Fruit fly (Drosophila melanogaster): ENCODE data around the gene Mob2.

The Mob2 gene

DNA sequence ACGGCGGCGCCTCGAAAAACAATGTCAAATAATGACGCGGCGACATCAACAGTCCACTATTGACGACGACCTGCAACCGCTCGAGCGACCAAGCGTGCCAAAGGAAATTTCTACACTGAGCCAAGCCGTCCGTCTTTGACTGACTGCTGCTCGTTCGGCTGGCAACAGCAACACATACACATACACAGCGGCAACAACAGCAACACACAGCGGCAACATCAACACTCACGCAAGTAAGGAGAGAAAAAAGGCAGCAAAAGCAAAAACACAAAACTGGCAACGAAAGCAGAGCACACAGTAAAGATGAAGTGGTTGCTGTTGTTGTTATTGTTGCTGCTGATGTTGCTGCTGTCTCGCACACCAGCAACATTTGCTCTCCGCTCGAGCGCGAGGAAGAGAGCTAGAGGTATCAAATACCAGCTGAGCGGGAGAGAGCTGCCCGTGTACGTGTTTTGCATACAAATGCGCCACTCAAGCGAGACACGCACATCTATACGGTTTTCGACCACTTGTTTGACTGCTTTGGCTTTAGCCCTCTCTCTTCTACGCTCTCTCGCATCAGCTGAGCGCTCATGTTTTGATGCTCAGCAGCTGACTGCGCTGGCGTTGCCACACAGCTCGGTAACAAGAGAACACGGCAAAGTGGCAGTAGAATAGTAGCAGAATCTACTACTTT, 8.9 kb downstream of the Mob2 start (continued):
- TF ChIP-seq CTCF (GFP tag; optimal IDR thresholded peaks at IDR 0.05), result peak; percentile 14
- no peak for TF ChIP-seq hb (GFP tag; IDR thresholded peaks at IDR 0.05; ENCODE audit: partially characterized antibody)
- TF ChIP-seq Asciz (GFP tag; optimal IDR thresholded peaks at IDR 0.05), result no peak
- TF ChIP-seq CG12299 (tag; optimal IDR thresholded peaks at IDR 0.05), result no peak
- TF ChIP-seq CG31224 (GFP tag; IDR thresholded peaks at IDR 0.05), result no peak
- no peak for TF ChIP-seq jing (GFP tag; optimal IDR thresholded peaks at IDR 0.05)
- peak; percentile 19; the same call in 1 of the 2 replicates for TF ChIP-seq CG9932 (GFP tag; IDR thresholded peaks at IDR 0.05)
- no peak for TF ChIP-seq Dp (GFP tag; optimal IDR thresholded peaks at IDR 0.05)
- TF ChIP-seq emc (GFP tag; optimal IDR thresholded peaks at IDR 0.05), result no peak
- peak; percentile 22 for TF ChIP-seq CG6254 (GFP tag; optimal IDR thresholded peaks at IDR 0.05)
- TF ChIP-seq zen2 (GFP tag; IDR thresholded peaks at IDR 0.05; ENCODE audit: partially characterized antibody), result peak; percentile 95
- peak; percentile 13 for TF ChIP-seq CG2875 (GFP tag; optimal IDR thresholded peaks at IDR 0.05)
- TF ChIP-seq CG4360 (GFP tag; IDR thresholded peaks at IDR 0.05), result peak; percentile 98
- TF ChIP-seq prd (optimal IDR thresholded peaks at IDR 0.05), result no peak
- TF ChIP-seq prd (GFP tag; IDR thresholded peaks at IDR 0.05), result no peak
- peak; percentile 3 for TF ChIP-seq CG14710 (tag; optimal IDR thresholded peaks at IDR 0.05)
- TF ChIP-seq CG13894 (tag; optimal IDR thresholded peaks at IDR 0.05), result peak; percentile 69
- TF ChIP-seq Doc2 (GFP tag; IDR thresholded peaks at IDR 0.05), result no peak
- peak; percentile 99 to 100 for TF ChIP-seq Trl (optimal IDR thresholded peaks at IDR 0.05)
- TF ChIP-seq Trl (GFP tag; optimal IDR thresholded peaks at IDR 0.05), result peak; percentile 78
- TF ChIP-seq bigmax (GFP tag; optimal IDR thresholded peaks at IDR 0.05), result peak; percentile 0
- peak; percentile 11 for TF ChIP-seq MTF-1 (GFP tag; optimal IDR thresholded peaks at IDR 0.05; ENCODE audit: borderline replicate concordance)
- no peak for TF ChIP-seq chn (GFP tag; optimal IDR thresholded peaks at IDR 0.05)
- TF ChIP-seq CG31441 (GFP tag; IDR thresholded peaks at IDR 0.05), result no peak; the same call in 1 of the 2 replicates
- no peak for TF ChIP-seq dm (GFP tag; optimal IDR thresholded peaks at IDR 0.05)
- TF ChIP-seq ems (GFP tag; optimal IDR thresholded peaks at IDR 0.05), result no peak
- peak; percentile 61; the same call in 1 of the 2 replicates for TF ChIP-seq NFAT (GFP tag; IDR thresholded peaks at IDR 0.05)
- TF ChIP-seq trem (tag; optimal IDR thresholded peaks at IDR 0.05), result peak; percentile 14
- TF ChIP-seq knrl (GFP tag; IDR thresholded peaks at IDR 0.05; ENCODE audit: partially characterized antibody), result peak; percentile 34; the same call in 1 of the 3 replicates
- peak; percentile 86 for TF ChIP-seq HmgZ (tag; optimal IDR thresholded peaks at IDR 0.05)
- TF ChIP-seq Chrac-16 (GFP tag; optimal IDR thresholded peaks at IDR 0.05), result no peak
- TF ChIP-seq disco-r (GFP tag; optimal IDR thresholded peaks at IDR 0.05), result no peak
- TF ChIP-seq CG5180 (GFP tag; optimal IDR thresholded peaks at IDR 0.05), result peak; percentile 75
- TF ChIP-seq Doc3 (GFP tag; IDR thresholded peaks at IDR 0.05; ENCODE audit: partially characterized antibody), result peak; percentile 72
- TF ChIP-seq BEAF-32 (GFP tag; optimal IDR thresholded peaks at IDR 0.05), result no peak
- peak; percentile 84 for TF ChIP-seq nom (GFP tag; optimal IDR thresholded peaks at IDR 0.05)
- TF ChIP-seq insv (GFP tag; optimal IDR thresholded peaks at IDR 0.05), result no peak
- TF ChIP-seq CG3065 (GFP tag; optimal IDR thresholded peaks at IDR 0.05), result no peak
- no peak for TF ChIP-seq CG15011 (GFP tag; optimal IDR thresholded peaks at IDR 0.05)
- no peak for TF ChIP-seq btn (GFP tag; optimal IDR thresholded peaks at IDR 0.05)
- peak; percentile 56 for TF ChIP-seq gcm (GFP tag; optimal IDR thresholded peaks at IDR 0.05)
- peak; percentile 34 for TF ChIP-seq CG2712 (tag; optimal IDR thresholded peaks at IDR 0.05)
- no peak for TF ChIP-seq CG12104 (GFP tag; optimal IDR thresholded peaks at IDR 0.05)
- peak; percentile 97 for TF ChIP-seq CG6175 (GFP tag; IDR thresholded peaks at IDR 0.05)
- no peak for TF ChIP-seq lola (GFP tag; optimal IDR thresholded peaks at IDR 0.05)
- no peak for TF ChIP-seq sima (GFP tag; optimal IDR thresholded peaks at IDR 0.05)
- no peak for TF ChIP-seq CG17186 (GFP tag; optimal IDR thresholded peaks at IDR 0.05)
- TF ChIP-seq jumu (GFP tag; optimal IDR thresholded peaks at IDR 0.05), result no peak
- no peak for TF ChIP-seq CG1603 (tag; optimal IDR thresholded peaks at IDR 0.05)
- TF ChIP-seq Scr (GFP tag; IDR thresholded peaks at IDR 0.05; ENCODE audit: partially characterized antibody), result peak; percentile 55

Data from whole organism, embryonic.